Worm (Caenorhabditis elegans): ENCODE measurements around the gene hpk-1.

The hpk-1 gene

DNA sequence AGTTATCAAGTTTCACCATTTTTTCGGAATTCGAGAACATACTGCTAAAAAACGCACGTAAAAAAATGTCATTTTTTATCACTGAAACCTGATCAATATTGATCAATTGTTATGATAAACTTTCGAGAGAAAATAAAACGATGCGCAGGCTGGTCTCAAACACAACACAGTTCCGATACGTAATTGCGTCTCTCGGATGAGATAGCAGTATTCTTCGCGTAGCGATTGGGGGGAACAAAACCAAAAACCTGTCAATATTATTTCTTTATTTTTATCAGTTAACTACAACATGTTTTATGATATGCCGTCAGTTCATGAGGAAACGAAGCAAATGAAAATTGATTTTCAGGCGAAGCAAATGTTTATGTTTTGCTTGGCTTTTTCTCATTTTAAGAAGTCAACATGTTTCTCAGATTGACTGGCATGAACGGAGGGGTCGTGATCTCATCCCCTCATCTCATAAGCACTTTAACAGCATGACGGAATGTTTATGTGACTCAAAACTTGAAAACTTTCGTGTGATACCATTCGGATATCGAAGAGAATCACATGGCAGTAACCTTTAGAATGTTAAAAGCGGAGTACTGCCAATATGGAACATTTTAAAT, 1.5 kb downstream of the hpk-1 start:
- TF ChIP-seq syd-9 (tag; optimal IDR thresholded peaks at IDR 0.05) (no peak), elt-2 (tag; optimal IDR thresholded peaks at IDR 0.05) (peak; percentile 65)

DNA sequence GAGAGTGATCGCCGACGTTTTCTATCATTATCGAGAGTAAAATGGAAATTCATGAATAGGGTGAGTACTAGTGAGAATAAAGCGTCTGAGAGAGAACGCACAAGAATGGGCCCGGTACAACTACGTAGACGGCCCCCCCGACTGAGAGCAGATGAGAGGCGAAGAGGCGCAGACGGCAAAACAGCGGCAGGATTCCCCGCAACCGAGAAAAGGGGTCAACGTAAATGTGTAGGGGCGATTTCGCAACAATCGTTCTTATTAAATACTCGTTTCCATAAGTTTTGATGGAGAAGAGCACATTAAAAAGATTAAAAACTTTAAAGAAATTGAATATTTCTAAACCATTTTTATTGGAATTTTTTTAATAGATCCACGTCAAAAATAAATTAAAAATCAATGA, 2.4 kb downstream of the hpk-1 start:
- TF ChIP-seq ceh-18 (tag; optimal IDR thresholded peaks at IDR 0.05) (no peak), nfya-1 (tag; optimal IDR thresholded peaks at IDR 0.05) (peak; percentile 8), tbx-2 (tag; optimal IDR thresholded peaks at IDR 0.05) (peak; percentile 29), sdc-2 (tag; optimal IDR thresholded peaks at IDR 0.05) (peak; percentile 74)

DNA sequence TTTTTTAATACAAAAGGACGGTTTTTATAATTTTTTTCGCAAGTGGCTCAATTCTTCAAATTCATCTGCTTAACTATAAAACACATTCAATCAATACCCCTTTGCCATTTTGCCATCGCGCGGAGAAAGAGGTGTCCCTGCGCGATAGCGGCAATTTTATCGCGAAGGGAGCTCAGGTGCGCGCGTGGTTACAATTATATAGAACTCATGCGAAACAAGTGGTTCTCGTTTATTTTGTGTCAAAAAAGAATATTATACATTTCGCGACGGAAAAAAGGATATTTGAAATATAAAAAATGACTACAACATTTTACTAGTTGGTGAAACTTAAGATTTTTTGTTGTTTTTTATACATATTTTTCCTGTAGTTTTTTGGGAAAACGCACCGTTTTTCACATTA, 8.0 kb downstream of the hpk-1 start:
- TF ChIP-seq lin-11 (tag; optimal IDR thresholded peaks at IDR 0.05), result peak; percentile 55
- peak; percentile 73 for TF ChIP-seq eyg-1 (tag; optimal IDR thresholded peaks at IDR 0.05)
- peak; percentile 77 for TF ChIP-seq F13H6.1 (tag; optimal IDR thresholded peaks at IDR 0.05)
- no peak for TF ChIP-seq mec-3 (tag; optimal IDR thresholded peaks at IDR 0.05; ENCODE audit: borderline replicate concordance)
- peak; percentile 95 for TF ChIP-seq dve-1 (tag; optimal IDR thresholded peaks at IDR 0.05)
- TF ChIP-seq ceh-9 (tag; optimal IDR thresholded peaks at IDR 0.05), result no peak
- TF ChIP-seq C08G9.2 (tag; optimal IDR thresholded peaks at IDR 0.05), result peak; percentile 78
- TF ChIP-seq pha-2 (tag; optimal IDR thresholded peaks at IDR 0.05), result peak; percentile 66
- TF ChIP-seq dmd-4 (tag; optimal IDR thresholded peaks at IDR 0.05; ENCODE audit: borderline replicate concordance), result peak; percentile 76
- peak; percentile 94 for TF ChIP-seq rnt-1 (tag; optimal IDR thresholded peaks at IDR 0.05)
- TF ChIP-seq pha-4 (tag; optimal IDR thresholded peaks at IDR 0.05), result no peak
- TF ChIP-seq ceh-34 (tag; optimal IDR thresholded peaks at IDR 0.05), result peak; percentile 97
- peak; percentile 99 for TF ChIP-seq ceh-18 (tag; optimal IDR thresholded peaks at IDR 0.05)
- no peak for TF ChIP-seq Y22D7AL.16 (tag; optimal IDR thresholded peaks at IDR 0.05)
- TF ChIP-seq ceh-30 (tag; optimal IDR thresholded peaks at IDR 0.05), result peak; percentile 78
- no peak for TF ChIP-seq pag-3 (tag; optimal IDR thresholded peaks at IDR 0.05; ENCODE audit: borderline replicate concordance)
- no peak for TF ChIP-seq nhr-11 (tag; optimal IDR thresholded peaks at IDR 0.05)
- peak; percentile 94 for TF ChIP-seq pros-1 (tag; optimal IDR thresholded peaks at IDR 0.05)
- peak; percentile 76 for TF ChIP-seq elt-2 (tag; optimal IDR thresholded peaks at IDR 0.05)
- TF ChIP-seq sdc-2 (tag; optimal IDR thresholded peaks at IDR 0.05), result peak; percentile 100
- peak; percentile 73 for TF ChIP-seq sox-4 (tag; optimal IDR thresholded peaks at IDR 0.05)
- peak; percentile 36 for TF ChIP-seq odd-2 (tag; optimal IDR thresholded peaks at IDR 0.05)
- TF ChIP-seq gmeb-2 (tag; optimal IDR thresholded peaks at IDR 0.05), result peak; percentile 63
- peak; percentile 98 for TF ChIP-seq nfya-1 (tag; optimal IDR thresholded peaks at IDR 0.05)
- TF ChIP-seq unc-55 (GFP tag; optimal IDR thresholded peaks at IDR 0.05), result peak; percentile 82
- peak; percentile 71 for TF ChIP-seq ceh-19 (GFP tag; optimal IDR thresholded peaks at IDR 0.05)
- peak; percentile 89 for TF ChIP-seq ceh-2 (tag; optimal IDR thresholded peaks at IDR 0.05)
- TF ChIP-seq ceh-48 (tag; optimal IDR thresholded peaks at IDR 0.05), result peak; percentile 94
- TF ChIP-seq pqm-1 (tag; optimal IDR thresholded peaks at IDR 0.05), result peak; percentile 37
- TF ChIP-seq hlh-8 (tag; optimal IDR thresholded peaks at IDR 0.05), result peak; percentile 79
- peak; percentile 32 for TF ChIP-seq ahr-1 (tag; optimal IDR thresholded peaks at IDR 0.05)
- peak; percentile 83 for TF ChIP-seq syd-9 (tag; optimal IDR thresholded peaks at IDR 0.05)
- peak; percentile 73 for TF ChIP-seq ztf-16 (tag; optimal IDR thresholded peaks at IDR 0.05)
- TF ChIP-seq ref-2 (tag; optimal IDR thresholded peaks at IDR 0.05), result peak; percentile 97
- TF ChIP-seq zip-5 (tag; optimal IDR thresholded peaks at IDR 0.05), result no peak
- TF ChIP-seq ceh-6 (GFP tag; optimal IDR thresholded peaks at IDR 0.05), result peak; percentile 70
- TF ChIP-seq pax-1 (tag; optimal IDR thresholded peaks at IDR 0.05), result peak; percentile 83
- TF ChIP-seq fax-1 (tag; optimal IDR thresholded peaks at IDR 0.05), result peak; percentile 6
- TF ChIP-seq sox-2 (GFP tag; IDR thresholded peaks at IDR 0.05), result peak; percentile 80
- peak; percentile 70 for TF ChIP-seq ttx-3 (tag; optimal IDR thresholded peaks at IDR 0.05)
- peak; percentile 67 for TF ChIP-seq T23F11.4 (GFP tag; optimal IDR thresholded peaks at IDR 0.05)
- TF ChIP-seq hlh-6 (tag; optimal IDR thresholded peaks at IDR 0.05), result peak; percentile 35
- peak; percentile 95 for TF ChIP-seq unc-42 (tag; optimal IDR thresholded peaks at IDR 0.05)
- TF ChIP-seq nhr-232 (tag; optimal IDR thresholded peaks at IDR 0.05), result no peak
- peak; percentile 98 for TF ChIP-seq ceh-31 (tag; optimal IDR thresholded peaks at IDR 0.05)
- TF ChIP-seq pat-9 (tag; optimal IDR thresholded peaks at IDR 0.05), result peak; percentile 72
